Worm (Caenorhabditis elegans) whole organism, L4 larva: ENCODE data around the gene F26F2.11.

ENCODE experiments used
- F44E2.7 ChIP-seq: fragments of 200-800 bp; sonication (Bioruptor generic); IDR thresholded peaks from 2 replicates; pipeline ENCODE4 v2.1.2; 2022; ENCODE audit warnings: missing genetic modification characterization, missing compliant biosample characterization
- daf-16 ChIP-seq, 3 experiments: sonication (generic microtip); optimal IDR thresholded peaks; 2 replicates each; lab custom pipeline; 2016 to 2017; ENCODE audit warnings: missing genetic modification characterization in 3 of 3, missing genetic modification reagents in 3 of 3, mild to moderate bottlenecking in 2 of 3, missing compliant biosample characterization in 2 of 3, missing biosample characterization in 1 of 3, moderate library complexity in 1 of 3
- php-3 ChIP-seq: fragments of 200-800 bp; sonication (Bioruptor generic); IDR thresholded peaks from 2 replicates; pipeline ENCODE4 v1.3.6; 2022; ENCODE audit warnings: missing genetic modification reagents, missing genetic modification characterization, missing compliant biosample characterization
- pqm-1 ChIP-seq: sonication (generic microtip); optimal IDR thresholded peaks from 2 replicates; lab custom pipeline; 2017; ENCODE audit warnings: missing biosample characterization, missing genetic modification characterization
- rbr-2 ChIP-seq: sonication (generic microtip); optimal IDR thresholded peaks from 2 replicates; lab custom pipeline; 2016; ENCODE audit warnings: missing genotype, missing genetic modification characterization, missing compliant biosample characterization
- saeg-2 ChIP-seq: fragments of 200-800 bp; sonication (Bioruptor generic); IDR thresholded peaks from 2 replicates; pipeline ENCODE4 v1.3.6; 2022; ENCODE audit warnings: missing genetic modification reagents, missing genetic modification characterization, missing compliant biosample characterization
- unc-130 ChIP-seq: sonication (generic microtip); optimal IDR thresholded peaks from 2 replicates; lab custom pipeline; 2016; ENCODE audit warnings: missing genetic modification reagents, missing genetic modification characterization, missing compliant biosample characterization
- unc-62 ChIP-seq, 3 experiments: fragments of 150-350 bp in 1 of 3; sonication (generic microtip); optimal IDR thresholded peaks in 2 of 3; peaks in 1 of 3; 1 replicate in 1 of 3; 2 replicates in 2 of 3; lab custom pipeline; 2014 to 2017; ENCODE audit warnings: missing biosample characterization in 3 of 3, missing genetic modification characterization in 3 of 3, missing genetic modification reagents in 3 of 3, missing genotype in 1 of 3
- zip-11 ChIP-seq: fragments of 200-800 bp; sonication (Bioruptor generic); IDR thresholded peaks from 2 replicates; pipeline ENCODE4 v1.3.6; 2022; ENCODE audit warnings: missing genetic modification characterization, missing compliant biosample characterization
- ztf-11 ChIP-seq: fragments of 150-350 bp; optimal IDR thresholded peaks from 2 replicates; lab custom pipeline; 2014; ENCODE audit warnings: missing biosample characterization, missing genetic modification characterization

The F26F2.11 gene

ce11 chrV:20551096-20551495 is 44.5 kb downstream of the F26F2.11 start, which contains the start of gene Y38H6C.20:
Y38H6C.20 (minus strand) TSS chrV:20551196.
- TF ChIP-seq unc-62 (GFP tag; optimal IDR thresholded peaks at IDR 0.05 in 1 of 2; lab: Kevin White, UChicago) (peak in 1 of 2 experiments; percentile 18), unc-62 (tag; optimal IDR thresholded peaks at IDR 0.05; lab: Kevin White, UChicago) (no peak), rbr-2 (no peak)

DNA sequence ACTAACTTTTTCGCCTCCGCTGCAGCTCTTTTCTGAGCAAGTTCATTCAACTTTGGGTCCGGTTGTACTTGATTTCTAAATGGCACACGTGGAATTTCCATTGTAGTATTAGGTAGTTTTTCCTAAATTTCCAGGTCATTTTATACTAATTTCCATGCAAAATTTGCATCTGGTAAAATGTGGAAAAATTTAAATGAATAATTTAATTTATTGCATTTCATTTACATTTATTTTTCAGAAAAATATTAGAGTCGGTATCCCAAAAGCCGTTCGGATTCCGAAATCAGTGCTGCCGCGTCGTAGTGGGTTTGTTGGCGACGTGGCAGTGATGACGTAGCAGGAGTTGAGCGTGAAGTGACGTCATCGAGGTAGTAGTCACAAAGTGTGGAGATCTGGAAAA is 48.5 kb downstream of the F26F2.11 start, which contains the start of gene Y38H6C.18:
Y38H6C.18 (minus strand) TSS at position 101 of the 400 bp plus-strand sequence.
- TF ChIP-seq F44E2.7 (GFP tag; lab: Robert Waterston, UW) (no peak), unc-130 (no peak), ztf-11 (tag; lab: Kevin White, UChicago) (no peak)

DNA sequence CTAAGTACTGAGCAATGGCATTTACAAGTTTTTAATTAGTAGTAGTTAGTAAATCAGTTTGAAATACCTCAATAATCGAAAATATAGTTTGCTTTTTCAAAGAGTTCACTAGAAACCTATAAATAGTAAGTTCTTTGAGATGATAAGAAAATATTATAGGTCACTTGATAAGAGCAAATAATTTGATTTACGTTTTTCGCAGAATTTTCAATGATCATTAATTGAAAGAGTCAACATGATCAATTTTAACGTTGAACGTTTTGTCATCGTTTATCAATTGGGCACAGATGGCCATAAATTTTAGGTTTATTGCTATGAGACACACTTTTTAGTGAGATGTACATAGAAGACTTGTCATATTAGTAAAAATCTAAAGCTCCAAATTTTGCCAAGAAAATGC is 49.8 kb downstream of the F26F2.11 start:
- TF ChIP-seq php-3 (GFP tag; lab: Robert Waterston, UW) (no peak; the same call in 1 of the 2 replicates), saeg-2 (GFP tag; lab: Robert Waterston, UW) (no peak), daf-16 (GFP tag; optimal IDR thresholded peaks at IDR 0.05; lab: Kevin White, UChicago) (no peak), daf-16 (tag; optimal IDR thresholded peaks at IDR 0.05; lab: Kevin White, UChicago) (peak; percentile 71), F44E2.7 (GFP tag; lab: Robert Waterston, UW) (no peak), zip-11 (GFP tag; lab: Robert Waterston, UW) (no peak), pqm-1 (tag; lab: Kevin White, UChicago) (peak; percentile 2)
- TF ChIP-seq, all 104 proteins: peak for 2
